Worm (Caenorhabditis elegans): ENCODE data around the gene oac-38.

Gene oac-38

ce11 chrIV:14115556-14115955, 37.6 kb downstream of the oac-38 start:
- TF ChIP-seq tbx-37 (GFP tag; conservative IDR thresholded peaks at IDR 0.05) (no peak), hmbx-1 (tag; optimal IDR thresholded peaks at IDR 0.05) (no peak), B0310.2 (tag; optimal IDR thresholded peaks at IDR 0.05) (no peak), sea-1 (GFP tag; conservative IDR thresholded peaks at IDR 0.05) (no peak), pes-1 (GFP tag; IDR thresholded peaks at IDR 0.05) (no peak), flt-1 (GFP tag; IDR thresholded peaks at IDR 0.05) (no peak), ama-1 (optimal IDR thresholded peaks at IDR 0.05) (no peak), tra-4 (tag; optimal IDR thresholded peaks at IDR 0.05) (no peak), F13C5.2 (tag; optimal IDR thresholded peaks at IDR 0.05) (no peak)

- TF ChIP-seq flt-1 (GFP tag; IDR thresholded peaks at IDR 0.05) (no peak), F13C5.2 (tag; optimal IDR thresholded peaks at IDR 0.05) (no peak), hmbx-1 (tag; optimal IDR thresholded peaks at IDR 0.05) (no peak), aly-1 (tag; optimal IDR thresholded peaks at IDR 0.05) (no peak), tbx-37 (GFP tag; conservative IDR thresholded peaks at IDR 0.05) (no peak), hnd-1 (tag; optimal IDR thresholded peaks at IDR 0.05) (no peak), scrt-1 (GFP tag; IDR thresholded peaks at IDR 0.05) (no peak), ets-7 (tag; optimal IDR thresholded peaks at IDR 0.05) (no peak), ceh-36 (tag; optimal IDR thresholded peaks at IDR 0.05) (no peak), ama-1 (optimal IDR thresholded peaks at IDR 0.05) (no peak), ceh-13 (GFP tag; optimal IDR thresholded peaks at IDR 0.05) (no peak), sea-1 (GFP tag; conservative IDR thresholded peaks at IDR 0.05) (no peak), hmg-4 (GFP tag; optimal IDR thresholded peaks at IDR 0.05) (no peak), pes-1 (GFP tag; IDR thresholded peaks at IDR 0.05) (no peak), tbx-11 (GFP tag; IDR thresholded peaks at IDR 0.05) (no peak), tra-4 (tag; optimal IDR thresholded peaks at IDR 0.05) (no peak), B0310.2 (tag; optimal IDR thresholded peaks at IDR 0.05) (no peak)
Observed at ce11 chrIV:14115045-14115444, 38.1 kb downstream of the oac-38 start.

ce11 chrIV:14114357-14114756, 38.8 kb downstream of the oac-38 start:
- TF ChIP-seq sea-1 (GFP tag; conservative IDR thresholded peaks at IDR 0.05) (no peak), pes-1 (GFP tag; IDR thresholded peaks at IDR 0.05) (no peak), tbx-11 (GFP tag; IDR thresholded peaks at IDR 0.05) (no peak), flt-1 (GFP tag; IDR thresholded peaks at IDR 0.05) (no peak), B0310.2 (tag; optimal IDR thresholded peaks at IDR 0.05) (no peak)

DNA sequence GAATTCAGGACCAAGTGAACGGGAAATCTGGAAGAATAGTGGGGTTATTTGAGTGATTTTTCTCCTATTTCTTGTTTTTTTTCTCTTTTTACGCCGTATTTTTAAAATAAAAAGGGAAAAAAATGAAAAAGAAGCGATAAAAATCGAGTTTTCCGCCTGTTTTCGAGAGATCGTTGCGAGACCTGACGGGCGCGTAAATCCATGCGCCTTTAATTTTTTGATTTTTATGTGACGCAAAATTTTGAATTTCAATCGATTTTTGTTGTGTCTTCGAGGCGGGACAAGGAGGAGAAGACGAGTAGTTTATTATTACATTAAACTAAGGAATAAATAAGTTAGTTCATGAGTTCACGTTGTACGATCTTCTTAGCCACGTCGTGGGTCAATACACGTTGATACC, 39.5 kb downstream of the oac-38 start:
- no peak for TF ChIP-seq ceh-36 (tag; optimal IDR thresholded peaks at IDR 0.05)

DNA sequence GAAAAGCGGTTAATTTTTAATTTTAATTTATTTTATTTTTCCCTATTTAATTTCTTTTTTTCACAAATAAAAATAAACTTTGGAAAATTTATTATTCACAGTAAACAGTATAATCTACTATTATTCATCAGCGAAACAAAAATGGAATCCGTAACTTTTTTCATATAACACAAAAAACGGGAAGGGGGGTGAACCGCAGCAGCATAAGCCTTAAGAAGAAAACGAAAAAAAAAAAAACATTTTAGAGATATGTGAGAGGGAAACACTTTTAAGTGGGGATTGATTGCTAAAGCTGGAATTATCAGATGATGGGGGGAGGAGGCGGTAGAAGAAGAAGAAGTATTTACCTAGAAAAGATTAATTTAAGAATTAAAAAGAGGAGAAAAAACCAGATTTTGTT, 45.5 kb downstream of the oac-38 start:
- TF ChIP-seq ets-7 (tag; optimal IDR thresholded peaks at IDR 0.05) = no peak
- no peak for TF ChIP-seq flt-1 (GFP tag; IDR thresholded peaks at IDR 0.05)

DNA sequence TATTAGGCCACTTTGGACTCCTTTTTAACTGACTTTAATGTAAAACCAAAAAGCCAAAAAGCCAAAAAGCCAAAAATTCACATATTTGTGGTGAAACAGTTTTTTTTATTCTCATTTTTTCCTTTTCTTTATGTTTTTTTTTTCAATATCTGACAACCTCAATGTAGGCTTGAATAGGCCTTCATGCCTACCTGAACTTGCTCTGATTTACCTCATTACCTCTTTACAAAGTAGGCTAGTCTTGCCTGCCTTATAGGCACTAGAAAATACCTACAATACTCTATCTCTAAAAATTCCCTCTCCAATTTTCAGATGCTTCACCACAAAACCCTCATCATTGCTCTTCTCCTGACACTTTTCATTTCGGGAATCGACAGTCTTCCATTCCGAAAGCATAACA, 46.9 kb downstream of the oac-38 start, which contains the start of gene ins-34:
TSS of gene ins-34 (plus strand) at position 301 of the 400 bp plus-strand sequence.
- no peak for TF ChIP-seq hmbx-1 (tag; optimal IDR thresholded peaks at IDR 0.05)
- TF ChIP-seq F13C5.2 (tag; optimal IDR thresholded peaks at IDR 0.05) = no peak
- TF ChIP-seq tra-4 (tag; optimal IDR thresholded peaks at IDR 0.05) = no peak
- TF ChIP-seq B0310.2 (tag; optimal IDR thresholded peaks at IDR 0.05) = no peak

- TF ChIP-seq ets-7 (tag; optimal IDR thresholded peaks at IDR 0.05) (no peak), scrt-1 (GFP tag; IDR thresholded peaks at IDR 0.05) (no peak), aly-1 (tag; optimal IDR thresholded peaks at IDR 0.05) (no peak), flt-1 (GFP tag; IDR thresholded peaks at IDR 0.05) (no peak), B0310.2 (tag; optimal IDR thresholded peaks at IDR 0.05) (no peak), hmg-4 (GFP tag; optimal IDR thresholded peaks at IDR 0.05) (no peak), tbx-11 (GFP tag; IDR thresholded peaks at IDR 0.05) (no peak), tbx-37 (GFP tag; conservative IDR thresholded peaks at IDR 0.05) (no peak), sea-1 (GFP tag; conservative IDR thresholded peaks at IDR 0.05) (no peak), hnd-1 (tag; optimal IDR thresholded peaks at IDR 0.05) (no peak), F13C5.2 (tag; optimal IDR thresholded peaks at IDR 0.05) (no peak), ceh-36 (tag; optimal IDR thresholded peaks at IDR 0.05) (no peak), ama-1 (optimal IDR thresholded peaks at IDR 0.05) (no peak), ceh-13 (GFP tag; optimal IDR thresholded peaks at IDR 0.05) (no peak), tra-4 (tag; optimal IDR thresholded peaks at IDR 0.05) (no peak), pes-1 (GFP tag; IDR thresholded peaks at IDR 0.05) (no peak), hmbx-1 (tag; optimal IDR thresholded peaks at IDR 0.05) (no peak)
Observed at ce11 chrIV:14104745-14105144, 48.4 kb downstream of the oac-38 start.

DNA sequence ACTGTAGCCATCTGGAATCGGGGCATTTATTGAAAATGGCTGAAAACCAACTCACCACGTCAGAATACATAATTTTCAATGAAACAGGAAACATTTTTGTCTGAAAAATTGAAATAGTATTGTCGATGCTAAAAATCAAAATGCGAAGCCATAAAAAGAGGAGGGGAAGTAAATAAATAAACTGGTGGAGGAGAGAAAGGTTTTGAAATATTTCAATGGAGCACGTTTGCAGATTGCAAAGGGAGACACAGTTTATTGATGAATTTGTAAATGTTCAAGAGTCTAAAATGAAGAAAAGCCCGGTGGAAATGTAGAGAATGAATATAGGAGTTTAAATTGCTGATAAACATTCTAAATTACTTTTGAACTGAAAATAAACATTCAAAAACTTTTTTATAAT, 50.1 kb downstream of the oac-38 start, which contains the start of gene F52B11.5:
TSS of gene F52B11.5 (minus strand) at position 178 of the 400 bp plus-strand sequence.
- no peak for TF ChIP-seq hmg-4 (GFP tag; optimal IDR thresholded peaks at IDR 0.05)
- no peak for TF ChIP-seq hnd-1 (tag; optimal IDR thresholded peaks at IDR 0.05)
- no peak for TF ChIP-seq aly-1 (tag; optimal IDR thresholded peaks at IDR 0.05)
- no peak for TF ChIP-seq F13C5.2 (tag; optimal IDR thresholded peaks at IDR 0.05)
- no peak for TF ChIP-seq hmbx-1 (tag; optimal IDR thresholded peaks at IDR 0.05)
- TF ChIP-seq tbx-11 (GFP tag; IDR thresholded peaks at IDR 0.05) = no peak
- TF ChIP-seq ets-7 (tag; optimal IDR thresholded peaks at IDR 0.05) = no peak
- TF ChIP-seq scrt-1 (GFP tag; IDR thresholded peaks at IDR 0.05) = no peak
- no peak for TF ChIP-seq tbx-37 (GFP tag; conservative IDR thresholded peaks at IDR 0.05)
- TF ChIP-seq B0310.2 (tag; optimal IDR thresholded peaks at IDR 0.05) = no peak
- no peak for TF ChIP-seq pes-1 (GFP tag; IDR thresholded peaks at IDR 0.05)
- no peak for TF ChIP-seq tra-4 (tag; optimal IDR thresholded peaks at IDR 0.05)
- no peak for TF ChIP-seq sea-1 (GFP tag; conservative IDR thresholded peaks at IDR 0.05)
- TF ChIP-seq ceh-36 (tag; optimal IDR thresholded peaks at IDR 0.05) = no peak
